Worm (Caenorhabditis elegans) whole organism, L3 larva: ENCODE data around the gene col-93.

ENCODE experiments used
- elt-1 ChIP-seq: fragments of 150-350 bp; optimal IDR thresholded peaks from 2 replicates; lab custom pipeline; 2014; ENCODE audit warnings: missing biosample characterization, missing genetic modification characterization
- mdl-1 ChIP-seq: fragments of 150-350 bp; optimal IDR thresholded peaks from 2 replicates; lab custom pipeline; 2014; ENCODE audit warnings: missing biosample characterization, missing genetic modification characterization
- nhr-12 ChIP-seq: fragments of 150-350 bp; optimal IDR thresholded peaks from 2 replicates; lab custom pipeline; 2014; ENCODE audit warnings: missing biosample characterization, missing genetic modification characterization
- nhr-237 ChIP-seq: fragments of 150-350 bp; optimal IDR thresholded peaks from 2 replicates; lab custom pipeline; 2014; ENCODE audit warnings: missing biosample characterization, missing genetic modification characterization
- tbx-2 ChIP-seq: sonication (generic microtip); optimal IDR thresholded peaks from 2 replicates; lab custom pipeline; 2016; ENCODE audit warnings: mild to moderate bottlenecking, missing genetic modification characterization, missing compliant biosample characterization
- ztf-11 ChIP-seq: fragments of 150-350 bp; optimal IDR thresholded peaks from 2 replicates; lab custom pipeline; 2014; ENCODE audit warnings: missing biosample characterization, missing genetic modification characterization

DNA sequence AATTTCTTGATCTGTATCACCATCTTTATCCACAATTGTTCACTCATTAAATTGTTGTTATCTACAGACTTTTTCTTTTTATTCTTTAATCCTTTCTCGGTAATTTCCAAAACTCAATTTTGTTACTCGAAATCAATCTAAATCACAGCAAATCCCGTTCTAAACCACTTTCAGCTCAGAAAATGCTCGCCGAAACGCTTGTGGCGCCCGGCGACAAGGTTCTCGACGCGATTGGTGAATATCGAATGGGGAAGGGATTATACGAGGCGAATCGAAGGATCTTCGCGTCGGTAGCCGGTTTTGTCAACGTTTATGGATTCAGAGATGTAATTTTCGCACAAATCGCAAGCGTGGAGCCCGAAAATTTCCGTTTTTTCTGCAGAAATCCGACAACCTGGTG is 23.5 kb upstream of the col-93 start, which contains the start of gene exos-1:
- TF ChIP-seq nhr-237 (tag; lab: Kevin White, UChicago) (no peak), mdl-1 (no peak), tbx-2 (tag; lab: Kevin White, UChicago) (no peak), ztf-11 (tag; lab: Kevin White, UChicago) (no peak), nhr-12 (tag; lab: Kevin White, UChicago) (no peak), elt-1 (tag; lab: Kevin White, UChicago) (no peak)
